Fruit fly (Drosophila melanogaster) whole organism, embryonic: ENCODE results near the gene drm.

Experiments
- Abd-B ChIP-seq: fragments of 200-800 bp; sonication (Bioruptor generic); optimal IDR thresholded peaks from 2 replicates; lab custom pipeline; 2018; ENCODE audit warnings: missing biosample characterization, mild to moderate bottlenecking, missing genetic modification characterization, moderate library complexity
- Asciz ChIP-seq: fragments of 200-800 bp; sonication (Bioruptor generic); optimal IDR thresholded peaks from 2 replicates; lab custom pipeline; 2017; ENCODE audit warnings: missing biosample characterization, mild to moderate bottlenecking, missing genetic modification characterization, missing genetic modification reagents
- CG10209 ChIP-seq: fragments of 200-800 bp; sonication (Bioruptor generic); optimal IDR thresholded peaks from 3 replicates; lab custom pipeline; 2017; ENCODE audit warnings: missing biosample characterization, mild to moderate bottlenecking, missing genetic modification characterization, missing genetic modification reagents
- CG11085 ChIP-seq: fragments of 200-800 bp; sonication (Bioruptor generic); IDR thresholded peaks from 2 replicates; pipeline ENCODE4 v1.3.6; 2022; ENCODE audit warnings: missing biosample characterization, missing genetic modification characterization
- CG11093 ChIP-seq: fragments of 200-800 bp; sonication (Bioruptor generic); IDR thresholded peaks from 3 replicates; pipeline ENCODE4 v1.3.6; 2022; ENCODE audit warnings: missing biosample characterization, missing genetic modification characterization
- CG12942 ChIP-seq: fragments of 200-800 bp; sonication (Bioruptor generic); optimal IDR thresholded peaks from 3 replicates; lab custom pipeline; 2016; ENCODE audit warnings: missing biosample characterization, missing genetic modification characterization
- CG15514 ChIP-seq: fragments of 200-800 bp; sonication (Bioruptor generic); optimal IDR thresholded peaks from 3 replicates; lab custom pipeline; 2017; ENCODE audit warnings: missing biosample characterization, missing genetic modification characterization, mild to moderate bottlenecking, moderate library complexity, missing genetic modification reagents
- CG17186 ChIP-seq: fragments of 200-800 bp; sonication (Bioruptor generic); optimal IDR thresholded peaks from 3 replicates; lab custom pipeline; 2017; ENCODE audit warnings: missing biosample characterization, missing genetic modification reagents, missing genetic modification characterization
- CG17802 ChIP-seq: fragments of 200-800 bp; sonication (Bioruptor generic); optimal IDR thresholded peaks from 2 replicates; lab custom pipeline; 2018; ENCODE audit warnings: missing biosample characterization, mild to moderate bottlenecking, missing genetic modification characterization, moderate library complexity
- CG18476 ChIP-seq: fragments of 200-800 bp; sonication (Bioruptor generic); optimal IDR thresholded peaks from 2 replicates; lab custom pipeline; 2016; ENCODE audit warnings: missing biosample characterization, mild to moderate bottlenecking, missing genetic modification characterization
- CG2202 ChIP-seq: fragments of 200-800 bp; sonication (Bioruptor generic); optimal IDR thresholded peaks from 2 replicates; lab custom pipeline; 2018; ENCODE audit warnings: missing biosample characterization, mild to moderate bottlenecking, missing genetic modification characterization
- CG3281 ChIP-seq: fragments of 200-800 bp; sonication (Bioruptor generic); optimal IDR thresholded peaks from 3 replicates; lab custom pipeline; 2017; ENCODE audit warnings: missing biosample characterization, mild to moderate bottlenecking, missing genetic modification characterization
- CG33213 ChIP-seq: fragments of 200-800 bp; sonication (Bioruptor generic); optimal IDR thresholded peaks from 3 replicates; lab custom pipeline; 2016; ENCODE audit warnings: missing biosample characterization, missing genetic modification characterization
- CG4360 ChIP-seq: fragments of 200-800 bp; sonication (Bioruptor generic); IDR thresholded peaks from 2 replicates; pipeline ENCODE4 v1.3.6; 2022; ENCODE audit warnings: missing biosample characterization, missing genetic modification characterization
- CG4424 ChIP-seq: fragments of 200-800 bp; sonication (Bioruptor generic); optimal IDR thresholded peaks from 3 replicates; lab custom pipeline; 2016; ENCODE audit warnings: missing biosample characterization, missing genetic modification characterization
- CG4730 ChIP-seq: fragments of 200-800 bp; sonication (Bioruptor generic); IDR thresholded peaks from 2 replicates; pipeline ENCODE4 v1.3.6; 2022; ENCODE audit warnings: missing biosample characterization, missing genetic modification characterization
- CG6254 ChIP-seq: fragments of 200-800 bp; sonication (Bioruptor generic); optimal IDR thresholded peaks from 3 replicates; lab custom pipeline; 2017; ENCODE audit warnings: mild to moderate bottlenecking, missing biosample characterization, missing genetic modification reagents, missing genetic modification characterization
- CG6813 ChIP-seq: fragments of 200-800 bp; sonication (Bioruptor generic); optimal IDR thresholded peaks from 2 replicates; lab custom pipeline; 2017; ENCODE audit warnings: missing biosample characterization, missing genetic modification characterization, mild to moderate bottlenecking, moderate library complexity, missing genetic modification reagents
- CG7357 ChIP-seq: fragments of 200-800 bp; sonication (Bioruptor generic); IDR thresholded peaks from 3 replicates; pipeline ENCODE4 v1.3.6; 2022; ENCODE audit warnings: missing biosample characterization, missing genetic modification characterization
- CG7987 ChIP-seq: fragments of 200-800 bp; sonication (Bioruptor generic); optimal IDR thresholded peaks from 2 replicates; lab custom pipeline; 2018; ENCODE audit warnings: missing biosample characterization, mild to moderate bottlenecking, missing genetic modification characterization, moderate library complexity
- CG8290 ChIP-seq, 3 experiments: fragments of 200-800 bp; sonication (Bioruptor generic); optimal IDR thresholded peaks; 2 replicates each; lab custom pipeline; 2016 to 2019; ENCODE audit warnings: missing biosample characterization in 3 of 3, missing genetic modification characterization in 3 of 3, mild to moderate bottlenecking in 2 of 3, moderate library complexity in 1 of 3
- D19A ChIP-seq: fragments of 200-800 bp; optimal IDR thresholded peaks from 3 replicates; lab custom pipeline; 2019; ENCODE audit warnings: missing biosample characterization, mild to moderate bottlenecking, missing genetic modification characterization, moderate library complexity
- Dbx ChIP-seq: fragments of 200-800 bp; sonication (Bioruptor generic); IDR thresholded peaks from 3 replicates; pipeline ENCODE4 v1.3.6; 2022; ENCODE audit warnings: missing biosample characterization, missing genetic modification characterization
- Dp ChIP-seq: fragments of 200-800 bp; sonication (Bioruptor generic); optimal IDR thresholded peaks from 2 replicates; lab custom pipeline; 2018; ENCODE audit warnings: missing biosample characterization, mild to moderate bottlenecking, missing genetic modification characterization, moderate library complexity
- Ets65A ChIP-seq: fragments of 200-800 bp; sonication (Bioruptor generic); peaks from one replicate; lab custom pipeline; 2016; ENCODE audit warnings: missing biosample characterization, missing genetic modification characterization
- HmgZ ChIP-seq: fragments of 200-800 bp; sonication (Bioruptor generic); optimal IDR thresholded peaks from 2 replicates; lab custom pipeline; 2018; ENCODE audit warnings: missing biosample characterization, mild to moderate bottlenecking, missing genetic modification characterization
- Hsf ChIP-seq: fragments of 200-800 bp; sonication (Bioruptor generic); optimal IDR thresholded peaks from 3 replicates; lab custom pipeline; 2016; ENCODE audit warnings: missing biosample characterization, missing genetic modification characterization
- Jarid2 ChIP-seq: fragments of 200-800 bp; sonication (Bioruptor generic); optimal IDR thresholded peaks from 3 replicates; lab custom pipeline; 2017; ENCODE audit warnings: mild to moderate bottlenecking, missing biosample characterization, missing genetic modification reagents, missing genetic modification characterization
- Lhr ChIP-seq: fragments of 200-800 bp; sonication (Bioruptor generic); optimal IDR thresholded peaks from 3 replicates; lab custom pipeline; 2017; ENCODE audit warnings: mild to moderate bottlenecking, missing biosample characterization, missing genetic modification reagents, missing genetic modification characterization
- Rx ChIP-seq: fragments of 200-800 bp; sonication (Bioruptor generic); IDR thresholded peaks from 2 replicates; pipeline ENCODE4 v1.3.6; 2022; ENCODE audit warnings: missing biosample characterization, missing genetic modification characterization
- Sry-β ChIP-seq: fragments of 200-800 bp; sonication (Bioruptor generic); optimal IDR thresholded peaks from 2 replicates; lab custom pipeline; 2018; ENCODE audit warnings: missing biosample characterization, mild to moderate bottlenecking, missing genetic modification characterization, moderate library complexity
- Xbp1 ChIP-seq: fragments of 200-800 bp; sonication (Bioruptor generic); optimal IDR thresholded peaks from 3 replicates; lab custom pipeline; 2016; ENCODE audit warnings: missing biosample characterization, mild to moderate bottlenecking, missing genetic modification characterization
- bigmax ChIP-seq: fragments of 200-800 bp; sonication (Bioruptor generic); optimal IDR thresholded peaks from 2 replicates; lab custom pipeline; 2018; ENCODE audit warnings: missing biosample characterization, mild to moderate bottlenecking, missing genetic modification characterization
- caup ChIP-seq: fragments of 200-800 bp; sonication (Bioruptor generic); optimal IDR thresholded peaks from 3 replicates; lab custom pipeline; 2017; ENCODE audit warnings: missing biosample characterization, mild to moderate bottlenecking, missing genetic modification characterization, moderate library complexity; ENCODE audit not compliant: severe bottlenecking
- chif ChIP-seq, 2 experiments: fragments of 200-800 bp; sonication (Bioruptor generic); optimal IDR thresholded peaks; 3 replicates each; lab custom pipeline; 2016; ENCODE audit warnings: missing biosample characterization in 2 of 2, missing genetic modification characterization in 2 of 2
- crc ChIP-seq: fragments of 200-800 bp; sonication (Bioruptor generic); optimal IDR thresholded peaks from 2 replicates; lab custom pipeline; 2016; ENCODE audit warnings: missing biosample characterization, missing genetic modification characterization
- emc ChIP-seq: fragments of 200-800 bp; sonication (Bioruptor generic); optimal IDR thresholded peaks from 2 replicates; lab custom pipeline; 2016; ENCODE audit warnings: missing biosample characterization, missing genetic modification characterization
- en ChIP-seq: fragments of 200-800 bp; sonication (Bioruptor generic); optimal IDR thresholded peaks from 2 replicates; lab custom pipeline; 2016; ENCODE audit warnings: missing biosample characterization, missing genetic modification characterization
- fd64A ChIP-seq: fragments of 200-800 bp; sonication (Bioruptor generic); optimal IDR thresholded peaks from 3 replicates; lab custom pipeline; 2018; ENCODE audit warnings: missing biosample characterization, mild to moderate bottlenecking, missing genetic modification characterization
- fu2 ChIP-seq: fragments of 200-800 bp; sonication (Bioruptor generic); optimal IDR thresholded peaks from 2 replicates; lab custom pipeline; 2016; ENCODE audit warnings: missing biosample characterization, missing genetic modification characterization
- lbe ChIP-seq: fragments of 200-800 bp; sonication (Bioruptor generic); optimal IDR thresholded peaks from 2 replicates; lab custom pipeline; 2016; ENCODE audit warnings: missing biosample characterization, mild to moderate bottlenecking, missing genetic modification characterization
- onecut ChIP-seq: fragments of 200-800 bp; sonication (Bioruptor generic); IDR thresholded peaks from 2 replicates; pipeline ENCODE4 v1.3.6; 2022; ENCODE audit warnings: missing biosample characterization, missing genetic modification characterization
- repo ChIP-seq: fragments of 200-800 bp; sonication (Bioruptor generic); optimal IDR thresholded peaks from 2 replicates; lab custom pipeline; 2016; ENCODE audit warnings: missing biosample characterization, missing genetic modification characterization
- salm ChIP-seq: fragments of 200-800 bp; sonication (Bioruptor generic); optimal IDR thresholded peaks from 2 replicates; lab custom pipeline; 2018; ENCODE audit warnings: missing biosample characterization, mild to moderate bottlenecking, missing genetic modification characterization
- scrt ChIP-seq: fragments of 200-800 bp; sonication (Bioruptor generic); optimal IDR thresholded peaks from 2 replicates; lab custom pipeline; 2018; ENCODE audit warnings: missing biosample characterization, mild to moderate bottlenecking, missing genetic modification characterization, moderate library complexity
- sisA ChIP-seq: fragments of 200-800 bp; sonication (Bioruptor generic); IDR thresholded peaks from 2 replicates; pipeline ENCODE4 v1.3.6; 2022; ENCODE audit warnings: missing biosample characterization, missing genetic modification characterization
- slou ChIP-seq: fragments of 200-800 bp; sonication (Bioruptor generic); optimal IDR thresholded peaks from 3 replicates; lab custom pipeline; 2016; ENCODE audit warnings: missing biosample characterization, missing genetic modification characterization
- tap ChIP-seq: fragments of 200-800 bp; optimal IDR thresholded peaks from 3 replicates; lab custom pipeline; 2019; ENCODE audit warnings: missing biosample characterization, mild to moderate bottlenecking, missing genetic modification characterization, moderate library complexity

The drm gene

dm6 chr2L:3587907-3588733 lies 49.1 kb downstream of the drm start (continued):
- TF ChIP-seq scrt (peak; percentile 27), CG33213 (GFP tag; lab: Kevin White, UChicago) (no peak), CG4360 (GFP tag; lab: Robert Waterston, UW) (peak; percentile 72), bigmax (GFP tag; lab: Kevin White, UChicago) (no peak), Dp (GFP tag; lab: Kevin White, UChicago) (no peak), CG17802 (tag; lab: Kevin White, UChicago) (peak; percentile 9), CG7357 (GFP tag; lab: Robert Waterston, UW) (peak; percentile 71; the same call in 2 of the 3 replicates), HmgZ (peak; percentile 36), CG8290 (GFP tag; optimal IDR thresholded peaks at IDR 0.05; lab: Kevin White, UChicago) (peak; percentile 79), CG8290 (tag; optimal IDR thresholded peaks at IDR 0.05; lab: Kevin White, UChicago) (peak in 1 of 2 experiments; percentile 51), tap (tag; lab: Kevin White, UChicago) (peak; percentile 87), Jarid2 (peak; percentile 54), CG15514 (GFP tag; lab: Kevin White, UChicago) (no peak), slou (GFP tag; lab: Kevin White, UChicago) (peak; percentile 43), CG4730 (peak; percentile 64), CG11085 (peak; percentile 32; the same call in 1 of the 2 replicates), caup (GFP tag; lab: Kevin White, UChicago) (peak; percentile 35), Xbp1 (peak; percentile 70), Lhr (GFP tag; lab: Kevin White, UChicago) (peak; percentile 74), CG4424 (GFP tag; lab: Kevin White, UChicago) (peak; percentile 91), CG18476 (peak; percentile 24), crc (GFP tag; lab: Kevin White, UChicago) (no peak), lbe (no peak), CG3281 (GFP tag; lab: Kevin White, UChicago) (no peak), fd64A (GFP tag; lab: Kevin White, UChicago) (peak; percentile 65), Abd-B (peak; percentile 76), CG6254 (GFP tag; lab: Kevin White, UChicago) (peak; percentile 87), Hsf (GFP tag; lab: Kevin White, UChicago) (no peak), CG11093 (GFP tag; lab: Robert Waterston, UW) (peak; percentile 76), CG6813 (GFP tag; lab: Kevin White, UChicago) (peak; percentile 65), CG2202 (tag; lab: Kevin White, UChicago) (peak; percentile 89), fu2 (GFP tag; lab: Kevin White, UChicago) (no peak), emc (no peak), Sry-β (peak; percentile 42), repo (GFP tag; lab: Kevin White, UChicago) (no peak), salm (tag; lab: Kevin White, UChicago) (peak; percentile 73), onecut (GFP tag; lab: Robert Waterston, UW) (peak; percentile 73; the same call in 1 of the 2 replicates), CG10209 (GFP tag; lab: Kevin White, UChicago) (peak; percentile 75), Rx (GFP tag; lab: Robert Waterston, UW) (peak; percentile 73), D19A (tag; lab: Kevin White, UChicago) (peak; percentile 88), sisA (peak; percentile 73), Dbx (GFP tag; lab: Robert Waterston, UW) (no peak), Ets65A (GFP tag; lab: Kevin White, UChicago) (peak; percentile 73), Asciz (GFP tag; lab: Kevin White, UChicago) (peak; percentile 72), chif (GFP tag; optimal IDR thresholded peaks at IDR 0.05; lab: Kevin White, UChicago) (peak in 1 of 2 experiments; percentile 30), en (no peak), CG17186 (peak; percentile 12), CG12942 (GFP tag; lab: Kevin White, UChicago) (peak; percentile 75), CG7987 (GFP tag; lab: Kevin White, UChicago) (peak; percentile 34)
